Worm (Caenorhabditis elegans) whole organism, early embryonic: Measurements from ENCODE around the gene Y22D7AL.11.

ENCODE experiments used
- B0310.2 ChIP-seq: sonication (generic microtip); optimal IDR thresholded peaks from 2 replicates; lab custom pipeline; 2016; ENCODE audit warnings: mild to moderate bottlenecking, missing genetic modification characterization, missing compliant biosample characterization
- F13C5.2 ChIP-seq: sonication (generic microtip); optimal IDR thresholded peaks from 2 replicates; lab custom pipeline; 2017; ENCODE audit warnings: mild to moderate bottlenecking, missing genetic modification characterization, inconsistent platforms, missing compliant biosample characterization
- aly-1 ChIP-seq: sonication (generic microtip); optimal IDR thresholded peaks from 2 replicates; lab custom pipeline; 2016; ENCODE audit warnings: missing genetic modification characterization, missing compliant biosample characterization
- ama-1 ChIP-seq: fragments of 150-350 bp; optimal IDR thresholded peaks from 2 replicates; lab custom pipeline; 2014
- ceh-13 ChIP-seq: fragments of 200-800 bp; sonication (Bioruptor generic); optimal IDR thresholded peaks from 2 replicates; lab custom pipeline; 2018; ENCODE audit warnings: mild to moderate bottlenecking, missing genetic modification characterization, missing compliant biosample characterization
- ets-7 ChIP-seq: sonication (generic microtip); optimal IDR thresholded peaks from 2 replicates; lab custom pipeline; 2016; ENCODE audit warnings: missing genotype, missing genetic modification characterization, missing compliant biosample characterization
- hmg-4 ChIP-seq: fragments of 200-800 bp; sonication (Bioruptor generic); optimal IDR thresholded peaks from 2 replicates; lab custom pipeline; 2018; ENCODE audit warnings: mild to moderate bottlenecking, missing genetic modification characterization, missing compliant biosample characterization
- hnd-1 ChIP-seq: sonication (generic microtip); optimal IDR thresholded peaks from 2 replicates; lab custom pipeline; 2016; ENCODE audit warnings: missing genetic modification characterization, missing compliant biosample characterization
- pes-1 ChIP-seq: fragments of 200-800 bp; sonication (Bioruptor generic); IDR thresholded peaks from 2 replicates; pipeline ENCODE4 v1.3.6; 2022; ENCODE audit warnings: missing genetic modification reagents, missing genetic modification characterization, missing compliant biosample characterization
- tbx-11 ChIP-seq: fragments of 200-800 bp; sonication (Bioruptor generic); IDR thresholded peaks from 2 replicates; pipeline ENCODE4 v1.3.6; 2022; ENCODE audit warnings: missing genetic modification characterization, missing compliant biosample characterization
- tra-4 ChIP-seq: sonication (generic microtip); optimal IDR thresholded peaks from 2 replicates; lab custom pipeline; 2017; ENCODE audit warnings: missing genetic modification characterization, missing compliant biosample characterization

DNA sequence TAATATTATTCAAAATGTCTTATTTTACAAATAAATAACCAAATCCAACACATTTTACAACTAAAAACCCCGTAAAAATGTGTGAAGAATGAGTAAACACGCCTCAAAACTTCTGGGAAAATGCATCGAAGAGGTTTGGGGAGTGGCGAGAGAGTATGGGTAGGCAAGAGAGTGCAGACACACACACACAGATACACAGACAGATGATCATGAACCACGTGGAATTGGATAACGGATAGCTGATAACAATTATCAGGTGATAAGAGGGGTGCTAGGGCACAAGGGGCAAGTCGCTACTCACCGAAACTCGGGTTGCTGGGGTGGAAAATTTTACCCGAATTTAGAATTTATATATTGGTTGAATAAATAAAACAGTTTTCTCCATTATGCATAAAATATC lies 48.1 kb upstream of the Y22D7AL.11 start:
- TF ChIP-seq ama-1 (lab: Kevin White, UChicago) (no peak), aly-1 (tag; lab: Kevin White, UChicago) (no peak), B0310.2 (tag; lab: Kevin White, UChicago) (no peak), tbx-11 (GFP tag; lab: Robert Waterston, UW) (no peak), hmg-4 (no peak), F13C5.2 (no peak), ceh-13 (GFP tag; lab: Kevin White, UChicago) (no peak), hnd-1 (no peak), ets-7 (tag; lab: Kevin White, UChicago) (no peak), pes-1 (GFP tag; lab: Robert Waterston, UW) (no peak), tra-4 (tag; lab: Kevin White, UChicago) (no peak)
